Fruit fly (Drosophila melanogaster): ENCODE results near the gene CG32572.

The CG32572 gene

DNA sequence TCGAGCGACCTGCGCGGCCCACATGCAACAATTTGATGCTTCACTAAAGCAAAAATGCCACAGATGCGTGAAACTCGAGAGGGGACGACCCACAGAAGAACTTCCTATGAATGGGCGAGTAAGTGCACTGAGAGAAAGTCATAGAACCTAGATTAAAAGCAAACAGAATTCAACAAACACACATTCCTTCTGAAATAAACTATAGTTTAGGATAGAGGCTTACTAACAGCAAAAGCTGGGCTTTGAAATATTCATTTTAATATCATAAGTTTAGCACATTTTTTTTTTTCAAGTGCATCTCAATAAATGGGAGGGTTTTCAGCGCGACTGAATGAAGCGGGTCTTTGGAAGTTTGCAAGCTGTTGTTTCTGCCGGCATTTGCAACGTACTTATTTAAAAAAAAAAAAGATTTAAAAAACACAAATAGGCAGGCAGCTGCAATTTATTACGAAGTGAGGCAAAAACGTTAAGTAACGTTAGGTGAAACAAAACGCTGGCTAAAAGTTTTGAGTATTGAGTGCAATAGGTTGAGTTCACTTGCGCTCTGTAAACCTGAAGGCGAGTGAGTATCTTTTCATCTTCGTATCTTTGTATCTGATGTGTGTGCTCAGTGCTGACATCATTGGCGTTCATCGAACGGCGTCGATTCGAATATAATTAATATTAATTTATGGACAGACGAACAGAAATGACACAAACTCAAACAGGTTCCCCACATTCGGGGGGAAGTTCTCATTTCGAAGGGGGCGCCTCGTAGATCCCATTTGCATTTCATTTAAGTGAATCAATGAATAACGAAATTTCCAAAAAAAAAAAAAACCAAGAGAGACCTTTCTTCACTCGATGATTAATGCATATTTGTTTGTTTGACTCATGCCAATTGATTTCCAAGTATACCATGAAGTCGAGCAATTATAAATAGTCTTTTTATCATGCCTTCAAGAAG lies 52.2 kb downstream of the CG32572 start (continued):
- TF ChIP-seq CG6689 (GFP tag; IDR thresholded peaks at IDR 0.05) (peak; percentile 64), Ptx1 (GFP tag; IDR thresholded peaks at IDR 0.05) (peak; percentile 69), scrt (GFP tag; optimal IDR thresholded peaks at IDR 0.05) (no peak), CG15601 (tag; optimal IDR thresholded peaks at IDR 0.05) (peak; percentile 33), CG14965 (GFP tag; optimal IDR thresholded peaks at IDR 0.05; ENCODE audit: borderline replicate concordance) (no peak), CG17361 (GFP tag; IDR thresholded peaks at IDR 0.05) (peak; percentile 62), CG14014 (GFP tag; IDR thresholded peaks at IDR 0.05) (peak; percentile 63), gcm (GFP tag; optimal IDR thresholded peaks at IDR 0.05) (peak; percentile 75), CG12071 (GFP tag; optimal IDR thresholded peaks at IDR 0.05) (peak; percentile 7), Sry-δ (GFP tag; optimal IDR thresholded peaks at IDR 0.05) (peak; percentile 22), disco-r (GFP tag; optimal IDR thresholded peaks at IDR 0.05) (no peak), fd3F (GFP tag; optimal IDR thresholded peaks at IDR 0.05) (no peak), CG10979 (tag; optimal IDR thresholded peaks at IDR 0.05) (peak; percentile 80), CG1529 (GFP tag; optimal IDR thresholded peaks at IDR 0.05) (no peak), Rx (GFP tag; IDR thresholded peaks at IDR 0.05) (peak; percentile 70), CG10565 (GFP tag; optimal IDR thresholded peaks at IDR 0.05) (no peak), Usf (GFP tag; optimal IDR thresholded peaks at IDR 0.05) (no peak), mam (GFP tag; optimal IDR thresholded peaks at IDR 0.05) (peak; percentile 61), lab (GFP tag; optimal IDR thresholded peaks at IDR 0.05) (peak; percentile 46), cad (GFP tag; optimal IDR thresholded peaks at IDR 0.05) (no peak), Ravus (GFP tag; IDR thresholded peaks at IDR 0.05) (no peak), CG10543 (GFP tag; optimal IDR thresholded peaks at IDR 0.05) (no peak), CoRest (tag; optimal IDR thresholded peaks at IDR 0.05) (no peak), Jarid2 (GFP tag; optimal IDR thresholded peaks at IDR 0.05) (peak; percentile 16), CG11504 (tag; optimal IDR thresholded peaks at IDR 0.05) (peak; percentile 71), pb (GFP tag; optimal IDR thresholded peaks at IDR 0.05) (peak; percentile 49), tup (GFP tag; optimal IDR thresholded peaks at IDR 0.05) (peak; percentile 23), CG2116 (GFP tag; optimal IDR thresholded peaks at IDR 0.05) (no peak), CG10147 (GFP tag; optimal IDR thresholded peaks at IDR 0.05) (no peak), Aef1 (GFP tag; IDR thresholded peaks at IDR 0.05) (peak; percentile 35; the same call in 2 of the 3 replicates), dmrt11E (tag; optimal IDR thresholded peaks at IDR 0.05) (peak; percentile 44), az2 (GFP tag; optimal IDR thresholded peaks at IDR 0.05) (peak; percentile 55), CG32532 (GFP tag; IDR thresholded peaks at IDR 0.05) (peak; percentile 55; the same call in 1 of the 2 replicates), bbx (GFP tag; IDR thresholded peaks at IDR 0.05; ENCODE audit: partially characterized antibody) (no peak), da (GFP tag; optimal IDR thresholded peaks at IDR 0.05) (no peak), CG12299 (tag; optimal IDR thresholded peaks at IDR 0.05) (no peak), NC2α (GFP tag; optimal IDR thresholded peaks at IDR 0.05) (no peak), Nf-YA (GFP tag; IDR thresholded peaks at IDR 0.05) (peak; percentile 48; the same call in 1 of the 2 replicates), wor (GFP tag; IDR thresholded peaks at IDR 0.05) (0 out of 2 replicates have a peak, but pooled peaks have one; percentile 13), fru (optimal IDR thresholded peaks at IDR 0.05) (no peak), lov (optimal IDR thresholded peaks at IDR 0.05) (no peak), lov (GFP tag; IDR thresholded peaks at IDR 0.05) (peak; percentile 81), Hr39 (optimal IDR thresholded peaks at IDR 0.05) (no peak), Fer2 (tag; optimal IDR thresholded peaks at IDR 0.05) (no peak), twi (tag; optimal IDR thresholded peaks at IDR 0.05) (no peak), Rfx (GFP tag; IDR thresholded peaks at IDR 0.05) (peak; percentile 37; the same call in 1 of the 2 replicates), ttk (GFP tag; IDR thresholded peaks at IDR 0.05) (peak; percentile 72), ash1 (GFP tag; optimal IDR thresholded peaks at IDR 0.05) (no peak), TFAM (GFP tag; optimal IDR thresholded peaks at IDR 0.05) (no peak), ftz-f1 (GFP tag; optimal IDR thresholded peaks at IDR 0.05) (no peak)
